Fruit fly (Drosophila melanogaster) whole organism: Measurements from ENCODE around the gene CG12035.
A peak's percentile ranks its signal among the peaks of the same experiment; 100 is the strongest.

Experiments used
- CG8478 ChIP-seq: fragments of >200 bp; optimal IDR thresholded peaks from 2 replicates; lab custom pipeline; 2018; ENCODE audit warnings: inconsistent platforms
- Dll ChIP-seq: fragments of >200 bp; optimal IDR thresholded peaks from 2 replicates; lab custom pipeline; 2017
- EcR ChIP-seq, 2 experiments: fragments of >200 bp; optimal IDR thresholded peaks; 2 replicates each; lab custom pipeline; 2017; ENCODE audit warnings: missing biosample characterization in 2 of 2, missing genetic modification characterization in 2 of 2, missing genetic modification reagents in 2 of 2
- pan ChIP-seq: fragments of >200 bp; optimal IDR thresholded peaks from 2 replicates; lab custom pipeline; 2017
- psq ChIP-seq: fragments of >200 bp; optimal IDR thresholded peaks from 2 replicates; lab custom pipeline; 2017
- usp ChIP-seq: fragments of >200 bp; optimal IDR thresholded peaks from 2 replicates; lab custom pipeline; 2017; ENCODE audit warnings: missing biosample characterization, missing genetic modification characterization, mixed read lengths

Gene CG12035

DNA sequence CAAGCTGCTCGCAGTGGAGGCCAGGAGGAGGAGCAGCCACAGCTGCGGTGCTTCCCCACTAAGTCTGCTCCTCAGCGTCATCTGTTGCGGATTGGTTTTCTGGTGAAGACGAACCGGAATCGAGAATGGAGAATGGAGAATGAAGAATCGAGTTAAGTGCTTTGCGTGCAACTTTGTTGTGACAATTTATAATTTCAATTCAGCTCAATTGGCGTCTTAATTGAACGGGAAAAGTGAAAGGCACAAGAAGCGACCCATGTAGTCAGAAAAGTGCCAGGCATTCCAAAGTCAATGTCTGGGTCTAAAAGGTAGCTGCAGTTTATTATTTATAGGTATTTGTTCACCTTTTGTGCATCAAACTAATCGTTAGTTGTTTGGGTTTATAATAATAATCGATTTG lies 30.1 kb downstream of the CG12035 start:
- TF ChIP-seq Dll (no peak), psq (no peak), EcR (GFP tag; optimal IDR thresholded peaks at IDR 0.05; lab: Kevin White, UChicago) (no peak), usp (no peak), pan (no peak), CG8478 (lab: Kevin White, UChicago) (no peak)

dm6 chr3L:1754935-1755334 lies 30.7 kb downstream of the CG12035 start:
- TF ChIP-seq CG8478 (lab: Kevin White, UChicago) (no peak), pan (no peak), usp (no peak), EcR (GFP tag; optimal IDR thresholded peaks at IDR 0.05; lab: Kevin White, UChicago) (no peak), psq (no peak), Dll (no peak)

dm6 chr3L:1755458-1755984 lies 31.3 kb downstream of the CG12035 start, which contains the start of gene Cht2:
Gene Cht2 (minus strand): TSS chr3L:1755934.
- TF ChIP-seq EcR (GFP tag; optimal IDR thresholded peaks at IDR 0.05; lab: Kevin White, UChicago) (no peak), Dll (peak; percentile 63), pan (no peak), usp (no peak), psq (no peak), CG8478 (lab: Kevin White, UChicago) (no peak)

- TF ChIP-seq EcR (GFP tag; optimal IDR thresholded peaks at IDR 0.05; lab: Kevin White, UChicago) (no peak), usp (no peak), pan (no peak), psq (no peak), Dll (no peak), CG8478 (lab: Kevin White, UChicago) (no peak)
These were observed 32.0 kb downstream of the CG12035 start, which contains the start of gene CG8001 for dm6 chr3L:1756143-1756542. Gene CG8001 (plus strand): TSS chr3L:1756159.

DNA sequence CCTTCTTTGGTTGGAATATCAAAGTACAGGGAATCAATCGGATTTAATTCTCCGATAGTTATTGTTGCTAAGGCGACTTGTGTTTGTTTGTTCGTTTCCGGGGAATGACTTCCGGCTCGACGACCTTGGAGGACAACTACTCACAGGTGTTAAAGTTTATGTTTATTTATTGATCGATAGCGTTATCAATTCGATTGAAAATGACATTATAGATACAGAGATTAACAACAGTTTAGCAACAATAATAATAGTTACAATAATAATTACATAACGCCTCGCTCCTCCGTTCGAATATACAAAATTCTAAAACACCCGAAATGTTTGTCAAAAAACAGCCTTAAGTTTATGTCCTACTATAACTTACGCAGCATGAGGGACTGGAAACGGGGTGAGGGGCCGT lies 47.5 kb downstream of the CG12035 start, which contains the start of gene Dhc62B:
TSS of gene Dhc62B (minus strand) at position 101 of the 400 bp plus-strand sequence.
- TF ChIP-seq CG8478 (lab: Kevin White, UChicago), result no peak
- TF ChIP-seq pan, result no peak
- no peak for TF ChIP-seq EcR (GFP tag; optimal IDR thresholded peaks at IDR 0.05; lab: Kevin White, UChicago)
- TF ChIP-seq psq, result no peak
- TF ChIP-seq usp, result no peak
- no peak for TF ChIP-seq Dll

DNA sequence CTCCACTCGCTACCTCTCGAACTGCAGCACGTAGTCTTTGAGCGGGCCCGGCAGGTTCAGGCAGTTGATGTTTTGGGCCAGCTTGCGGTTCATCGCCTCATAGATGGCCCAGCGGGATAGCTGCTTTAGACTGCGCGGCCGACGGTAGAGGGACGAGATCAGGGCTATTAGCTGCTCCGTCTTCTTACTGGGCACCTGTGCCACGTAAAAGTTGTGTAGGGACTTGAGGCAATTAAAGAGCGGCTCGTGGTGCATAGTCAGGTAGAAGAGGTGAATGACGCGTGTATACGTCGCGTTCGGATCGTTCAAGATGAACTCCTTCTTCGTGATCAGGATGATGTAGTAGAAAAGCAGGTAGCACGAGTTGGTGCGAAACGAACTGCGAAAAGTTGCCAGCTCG lies 48.4 kb downstream of the CG12035 start:
- TF ChIP-seq psq (no peak), EcR (GFP tag; optimal IDR thresholded peaks at IDR 0.05; lab: Kevin White, UChicago) (no peak), Dll (no peak), usp (no peak), pan (no peak), CG8478 (lab: Kevin White, UChicago) (no peak)
